Fruit fly (Drosophila melanogaster): ENCODE results near the gene CG33703.

dm6 chr3L:9513309-9513708 is 849 bp upstream of the CG33703 start, which contains the start of gene CG33702:
- TF ChIP-seq EcR (GFP tag; optimal IDR thresholded peaks at IDR 0.05) (no peak), psq (optimal IDR thresholded peaks at IDR 0.05) (no peak), CG8478 (optimal IDR thresholded peaks at IDR 0.05) (no peak), usp (GFP tag; optimal IDR thresholded peaks at IDR 0.05) (no peak), pan (optimal IDR thresholded peaks at IDR 0.05) (no peak)

Data from whole organism.